Fruit fly (Drosophila melanogaster) whole organism, embryonic: ENCODE results near the gene CG5938.

Experiments
- Abd-B ChIP-seq: fragments of 200-800 bp; sonication (Bioruptor generic); optimal IDR thresholded peaks from 2 replicates; lab custom pipeline; 2018; ENCODE audit warnings: missing biosample characterization, mild to moderate bottlenecking, missing genetic modification characterization, moderate library complexity
- CG10209 ChIP-seq: fragments of 200-800 bp; sonication (Bioruptor generic); optimal IDR thresholded peaks from 3 replicates; lab custom pipeline; 2017; ENCODE audit warnings: missing biosample characterization, mild to moderate bottlenecking, missing genetic modification characterization, missing genetic modification reagents
- CG10366 ChIP-seq: fragments of 200-800 bp; sonication (Bioruptor generic); IDR thresholded peaks from 2 replicates; pipeline ENCODE4 v1.3.6; 2022; ENCODE audit warnings: missing biosample characterization, missing genetic modification characterization
- CG12071 ChIP-seq: fragments of 200-800 bp; sonication (Bioruptor generic); optimal IDR thresholded peaks from 3 replicates; lab custom pipeline; 2018; ENCODE audit warnings: missing biosample characterization, mild to moderate bottlenecking, missing genetic modification characterization
- CG12744 ChIP-seq: fragments of 200-800 bp; sonication (Bioruptor generic); optimal IDR thresholded peaks from 2 replicates; lab custom pipeline; 2016; ENCODE audit warnings: missing biosample characterization, missing genetic modification characterization
- CG13287 ChIP-seq: fragments of 200-800 bp; sonication (Bioruptor generic); IDR thresholded peaks from 2 replicates; pipeline ENCODE4 v1.3.6; 2022; ENCODE audit warnings: missing biosample characterization, missing genetic modification characterization; ENCODE audit not compliant: partially characterized antibody
- CG14441 ChIP-seq: fragments of 200-800 bp; sonication (Bioruptor generic); IDR thresholded peaks from 2 replicates; pipeline ENCODE4 v1.3.6; 2022; ENCODE audit warnings: missing biosample characterization, missing genetic modification characterization
- CG15696 ChIP-seq: fragments of 200-800 bp; sonication (Bioruptor generic); optimal IDR thresholded peaks from 2 replicates; lab custom pipeline; 2019; ENCODE audit warnings: missing biosample characterization, mild to moderate bottlenecking, missing genetic modification characterization, moderate library complexity
- CG16813 ChIP-seq: fragments of 200-800 bp; sonication (Bioruptor generic); IDR thresholded peaks from 3 replicates; pipeline ENCODE4 v1.3.6; 2022; ENCODE audit warnings: missing biosample characterization, missing genetic modification characterization; ENCODE audit not compliant: partially characterized antibody
- CG1792 ChIP-seq: fragments of 200-800 bp; sonication (Bioruptor generic); optimal IDR thresholded peaks from 2 replicates; lab custom pipeline; 2016; ENCODE audit warnings: missing biosample characterization, missing genetic modification characterization
- CG18011 ChIP-seq: fragments of 200-800 bp; sonication (Bioruptor generic); optimal IDR thresholded peaks from 2 replicates; lab custom pipeline; 2017; ENCODE audit warnings: missing biosample characterization, missing genetic modification characterization, mild to moderate bottlenecking, moderate library complexity, missing genotype
- CG1832 ChIP-seq: fragments of 200-800 bp; sonication (Bioruptor generic); optimal IDR thresholded peaks from 2 replicates; lab custom pipeline; 2017; ENCODE audit warnings: missing biosample characterization, mild to moderate bottlenecking, missing genetic modification characterization, inconsistent platforms
- CG2129 ChIP-seq: fragments of 200-800 bp; sonication (Bioruptor generic); IDR thresholded peaks from 2 replicates; pipeline ENCODE4 v1.3.6; 2022; ENCODE audit warnings: missing biosample characterization, missing genetic modification characterization; ENCODE audit not compliant: partially characterized antibody
- CG33213 ChIP-seq: fragments of 200-800 bp; sonication (Bioruptor generic); optimal IDR thresholded peaks from 3 replicates; lab custom pipeline; 2016; ENCODE audit warnings: missing biosample characterization, missing genetic modification characterization
- CG34376 ChIP-seq: fragments of 200-800 bp; sonication (Bioruptor generic); optimal IDR thresholded peaks from 2 replicates; lab custom pipeline; 2018; ENCODE audit warnings: missing biosample characterization, mild to moderate bottlenecking, missing genetic modification characterization
- CG3847 ChIP-seq: fragments of 200-800 bp; sonication (Bioruptor generic); IDR thresholded peaks from 2 replicates; pipeline ENCODE4 v1.3.6; 2022; ENCODE audit warnings: missing biosample characterization, missing genetic modification characterization
- CG6272 ChIP-seq: fragments of 200-800 bp; sonication (Bioruptor generic); IDR thresholded peaks from 2 replicates; pipeline ENCODE4 v1.3.6; 2022; ENCODE audit warnings: missing biosample characterization, missing genetic modification characterization
- CG6689 ChIP-seq: fragments of 200-800 bp; sonication (Bioruptor generic); IDR thresholded peaks from 2 replicates; pipeline ENCODE4 v1.3.6; 2022; ENCODE audit warnings: missing biosample characterization, missing genetic modification characterization
- CG8089 ChIP-seq: fragments of 200-800 bp; sonication (Bioruptor generic); optimal IDR thresholded peaks from 3 replicates; lab custom pipeline; 2016; ENCODE audit warnings: missing biosample characterization, missing genetic modification characterization
- CG8290 ChIP-seq, 3 experiments: fragments of 200-800 bp; sonication (Bioruptor generic); optimal IDR thresholded peaks; 2 replicates each; lab custom pipeline; 2016 to 2019; ENCODE audit warnings: missing biosample characterization in 3 of 3, missing genetic modification characterization in 3 of 3, mild to moderate bottlenecking in 2 of 3, moderate library complexity in 1 of 3
- Dad ChIP-seq: fragments of 200-800 bp; sonication (Bioruptor generic); optimal IDR thresholded peaks from 3 replicates; lab custom pipeline; 2016; ENCODE audit warnings: missing biosample characterization, missing genetic modification characterization
- Fer3 ChIP-seq: fragments of 200-800 bp; sonication (Bioruptor generic); optimal IDR thresholded peaks from 2 replicates; lab custom pipeline; 2018; ENCODE audit warnings: missing biosample characterization, mild to moderate bottlenecking, missing genetic modification characterization, moderate library complexity
- HLH54F ChIP-seq: fragments of 200-800 bp; sonication (Bioruptor generic); optimal IDR thresholded peaks from 3 replicates; lab custom pipeline; 2016; ENCODE audit warnings: missing biosample characterization, missing genetic modification characterization
- Hr39 ChIP-seq: fragments of >200 bp; optimal IDR thresholded peaks from 2 replicates; lab custom pipeline; 2017
- Hr51 ChIP-seq, 2 experiments: fragments of 200-800 bp; sonication (Bioruptor generic); optimal IDR thresholded peaks; 2 replicates in 1 of 2; 3 replicates in 1 of 2; lab custom pipeline; 2016 to 2018; ENCODE audit warnings: missing biosample characterization in 2 of 2, missing genetic modification characterization in 2 of 2, mild to moderate bottlenecking in 1 of 2, moderate library complexity in 1 of 2
- Myb ChIP-seq: fragments of 200-800 bp; sonication (Bioruptor generic); optimal IDR thresholded peaks from 2 replicates; lab custom pipeline; 2016; ENCODE audit warnings: missing biosample characterization, missing genetic modification characterization
- PHDP ChIP-seq: fragments of 200-800 bp; sonication (Bioruptor generic); optimal IDR thresholded peaks from 3 replicates; lab custom pipeline; 2018; ENCODE audit warnings: missing biosample characterization, mild to moderate bottlenecking, missing genetic modification characterization, moderate library complexity
- Sin3A ChIP-seq: fragments of >200 bp; optimal IDR thresholded peaks from 2 replicates; lab custom pipeline; 2018
- Tbp ChIP-seq: fragments of >200 bp; optimal IDR thresholded peaks from 2 replicates; lab custom pipeline; 2018; ENCODE audit warnings: missing biosample characterization, missing genetic modification characterization
- Usf ChIP-seq: fragments of 200-800 bp; sonication (Bioruptor generic); optimal IDR thresholded peaks from 2 replicates; lab custom pipeline; 2017; ENCODE audit warnings: missing genotype, missing biosample characterization, missing genetic modification characterization
- ac ChIP-seq: fragments of 200-800 bp; sonication (Bioruptor generic); optimal IDR thresholded peaks from 3 replicates; lab custom pipeline; 2017; ENCODE audit warnings: missing biosample characterization, mild to moderate bottlenecking, missing genetic modification characterization
- al ChIP-seq: fragments of 200-800 bp; sonication (Bioruptor generic); IDR thresholded peaks from 2 replicates; pipeline ENCODE4 v1.3.6; 2022; ENCODE audit warnings: missing biosample characterization, missing genetic modification characterization
- ato ChIP-seq: fragments of 200-800 bp; sonication (Bioruptor generic); IDR thresholded peaks from 2 replicates; pipeline ENCODE4 v1.3.6; 2022; ENCODE audit warnings: missing biosample characterization, missing genetic modification characterization; ENCODE audit not compliant: partially characterized antibody
- az2 ChIP-seq: fragments of 200-800 bp; sonication (Bioruptor generic); optimal IDR thresholded peaks from 3 replicates; lab custom pipeline; 2016; ENCODE audit warnings: missing biosample characterization, missing genetic modification characterization
- cad ChIP-seq: fragments of >200 bp; optimal IDR thresholded peaks from 2 replicates; lab custom pipeline; 2017; ENCODE audit warnings: missing biosample characterization, missing genetic modification characterization
- cas ChIP-seq: fragments of 200-800 bp; sonication (Bioruptor generic); IDR thresholded peaks from 2 replicates; pipeline ENCODE4 v1.3.6; 2022; ENCODE audit warnings: missing biosample characterization, missing genetic modification characterization
- disco-r ChIP-seq: fragments of 200-800 bp; sonication (Bioruptor generic); optimal IDR thresholded peaks from 2 replicates; lab custom pipeline; 2016; ENCODE audit warnings: missing biosample characterization, missing genetic modification characterization
- hkb ChIP-seq, 2 experiments: fragments of 200-800 bp in 1 of 2; fragments of >200 bp in 1 of 2; sonication (Bioruptor generic) in 1 of 2; IDR thresholded peaks in 1 of 2; optimal IDR thresholded peaks in 1 of 2; 2 replicates each; pipeline versions ENCODE4 v1.3.6 to Lab custom; 2017 to 2022; ENCODE audit warnings: missing biosample characterization in 1 of 2, missing genetic modification characterization in 1 of 2
- mirr ChIP-seq: fragments of 200-800 bp; sonication (Bioruptor generic); optimal IDR thresholded peaks from 3 replicates; lab custom pipeline; 2018; ENCODE audit warnings: missing biosample characterization, mild to moderate bottlenecking, missing genetic modification characterization
- odd ChIP-seq: fragments of 200-800 bp; sonication (Bioruptor generic); optimal IDR thresholded peaks from 2 replicates; lab custom pipeline; 2017; ENCODE audit warnings: missing biosample characterization, mild to moderate bottlenecking, missing genetic modification characterization
- phol ChIP-seq: fragments of 200-800 bp; sonication (Bioruptor generic); optimal IDR thresholded peaks from 3 replicates; lab custom pipeline; 2018; ENCODE audit warnings: missing biosample characterization, mild to moderate bottlenecking, missing genetic modification characterization, moderate library complexity
- repo ChIP-seq: fragments of 200-800 bp; sonication (Bioruptor generic); optimal IDR thresholded peaks from 2 replicates; lab custom pipeline; 2016; ENCODE audit warnings: missing biosample characterization, missing genetic modification characterization
- sd ChIP-seq: fragments of 200-800 bp; sonication (Bioruptor generic); optimal IDR thresholded peaks from 3 replicates; lab custom pipeline; 2018; ENCODE audit warnings: missing biosample characterization, mild to moderate bottlenecking, missing genetic modification characterization, moderate library complexity
- shn ChIP-seq: fragments of 200-800 bp; sonication (Bioruptor generic); optimal IDR thresholded peaks from 3 replicates; lab custom pipeline; 2016; ENCODE audit warnings: missing biosample characterization, missing genetic modification characterization
- stwl ChIP-seq: fragments of 200-800 bp; sonication (Bioruptor generic); optimal IDR thresholded peaks from 3 replicates; lab custom pipeline; 2018; ENCODE audit warnings: missing biosample characterization, mild to moderate bottlenecking, missing genetic modification characterization, moderate library complexity
- tgo ChIP-seq: fragments of 200-800 bp; sonication (Bioruptor generic); IDR thresholded peaks from 3 replicates; pipeline ENCODE4 v1.3.6; 2022; ENCODE audit warnings: missing biosample characterization, missing genetic modification characterization
- tup ChIP-seq: fragments of 200-800 bp; sonication (Bioruptor generic); optimal IDR thresholded peaks from 2 replicates; lab custom pipeline; 2016; ENCODE audit warnings: missing biosample characterization, mild to moderate bottlenecking, missing genetic modification characterization, moderate library complexity
- twi ChIP-seq: fragments of 200-800 bp; optimal IDR thresholded peaks from 2 replicates; lab custom pipeline; 2019; ENCODE audit warnings: missing biosample characterization, mild to moderate bottlenecking, missing genetic modification characterization, moderate library complexity

CG5938 gene

DNA sequence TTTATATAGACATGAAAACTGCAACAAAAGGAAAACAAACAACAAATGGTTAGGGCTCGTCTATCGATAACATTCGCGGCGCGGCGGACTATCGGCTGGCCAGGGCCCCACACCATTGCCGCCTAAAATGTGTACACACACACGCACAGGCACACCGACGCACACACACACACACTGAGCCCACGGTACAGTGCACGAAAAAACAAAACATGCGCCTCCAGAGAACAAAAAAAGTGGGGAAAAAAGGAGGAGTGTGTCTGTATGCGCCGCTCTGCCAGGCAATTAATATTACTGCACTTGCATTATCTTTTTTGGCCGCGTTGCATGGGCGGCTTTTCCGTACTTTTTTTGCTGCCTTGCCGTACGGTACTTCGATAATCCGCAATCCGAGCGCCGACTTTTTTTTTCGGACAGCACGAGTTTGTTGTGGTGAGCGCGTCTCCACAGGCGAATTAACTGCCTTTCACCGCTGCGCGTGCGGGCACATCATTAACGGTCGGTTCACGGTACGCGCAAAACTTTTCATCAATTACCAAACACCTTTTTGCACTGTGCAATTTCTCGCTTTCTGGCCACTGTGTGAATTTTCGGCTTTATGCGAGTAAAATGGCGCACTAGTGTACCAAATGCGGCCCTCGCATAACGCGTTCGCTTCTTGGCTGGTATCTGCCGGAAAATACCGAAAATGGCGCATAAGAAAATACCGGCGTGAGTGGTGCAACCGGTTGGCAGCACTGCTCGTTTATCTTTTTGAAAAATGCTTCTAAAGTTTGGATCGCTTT lies 11.0 kb upstream of the CG5938 start, which contains the start of gene woc (continued):
- TF ChIP-seq twi (tag; lab: Kevin White, UChicago), result no peak
- TF ChIP-seq CG34376 (GFP tag; lab: Kevin White, UChicago), result no peak
- TF ChIP-seq sd (tag; lab: Kevin White, UChicago), result no peak
- TF ChIP-seq az2 (GFP tag; lab: Kevin White, UChicago), result peak; percentile 27
- peak; percentile 37 for TF ChIP-seq CG18011
- TF ChIP-seq ato, result peak; percentile 90
- TF ChIP-seq CG3847, result peak; percentile 41; the same call in 1 of the 2 replicates
- TF ChIP-seq disco-r (GFP tag; lab: Kevin White, UChicago), result peak; percentile 4
- TF ChIP-seq CG10209 (GFP tag; lab: Kevin White, UChicago), result peak; percentile 35
- TF ChIP-seq CG33213, result peak; percentile 10
- peak; percentile 44 for TF ChIP-seq shn (GFP tag; lab: Kevin White, UChicago)
- TF ChIP-seq repo, result peak; percentile 46
- TF ChIP-seq CG10366 (GFP tag; lab: Robert Waterston, UW), result peak; percentile 20; the same call in 1 of the 2 replicates
- TF ChIP-seq CG1792 (GFP tag; lab: Kevin White, UChicago), result peak; percentile 5
- no peak for TF ChIP-seq al
- TF ChIP-seq CG2129 (GFP tag; lab: Robert Waterston, UW), result peak; percentile 37; the same call in 1 of the 2 replicates
- TF ChIP-seq phol (tag; lab: Kevin White, UChicago), result peak; percentile 97
- TF ChIP-seq Tbp, result no peak
- peak; percentile 24 for TF ChIP-seq hkb (optimal IDR thresholded peaks at IDR 0.05; lab: Kevin White, UChicago)
- peak; percentile 50; the same call in 1 of the 2 replicates for TF ChIP-seq hkb (GFP tag; IDR thresholded peaks at IDR 0.05; lab: Robert Waterston, UW)
- TF ChIP-seq cad (GFP tag; lab: Kevin White, UChicago), result no peak
- TF ChIP-seq cas (GFP tag; lab: Robert Waterston, UW), result 0 out of 2 replicates have a peak, but pooled peaks have one; percentile 14
- no peak for TF ChIP-seq mirr
- TF ChIP-seq Hr39, result no peak
- no peak for TF ChIP-seq Usf (GFP tag; lab: Kevin White, UChicago)
- peak; percentile 71 for TF ChIP-seq CG16813 (GFP tag; lab: Robert Waterston, UW)
- TF ChIP-seq Sin3A (lab: Kevin White, UChicago), result peak; percentile 86
- TF ChIP-seq CG1832 (GFP tag; lab: Kevin White, UChicago), result no peak
- TF ChIP-seq CG15696, result no peak
- no peak for TF ChIP-seq Dad (GFP tag; lab: Kevin White, UChicago)
- TF ChIP-seq ac (GFP tag; lab: Kevin White, UChicago), result no peak
- TF ChIP-seq Fer3 (tag; lab: Kevin White, UChicago), result no peak
- peak; percentile 78 for TF ChIP-seq HLH54F (GFP tag; lab: Kevin White, UChicago)
- no peak for TF ChIP-seq CG8290 (GFP tag; optimal IDR thresholded peaks at IDR 0.05; lab: Kevin White, UChicago)
- TF ChIP-seq CG8290 (tag; optimal IDR thresholded peaks at IDR 0.05; lab: Kevin White, UChicago), result no peak
- TF ChIP-seq CG6689 (GFP tag; lab: Robert Waterston, UW), result peak; percentile 56
- peak; percentile 53 for TF ChIP-seq tgo (GFP tag; lab: Robert Waterston, UW)
- TF ChIP-seq tup (GFP tag; lab: Kevin White, UChicago), result no peak
- TF ChIP-seq odd (GFP tag; lab: Kevin White, UChicago), result no peak
- 0 out of 2 replicates have a peak, but pooled peaks have one; percentile 38 for TF ChIP-seq CG6272 (GFP tag; lab: Robert Waterston, UW)
- peak; percentile 90 for TF ChIP-seq stwl (tag; lab: Kevin White, UChicago)
- TF ChIP-seq Myb (GFP tag; lab: Kevin White, UChicago), result peak; percentile 73
- TF ChIP-seq PHDP (tag; lab: Kevin White, UChicago), result no peak
- TF ChIP-seq CG13287 (GFP tag; lab: Robert Waterston, UW), result peak; percentile 87
- no peak for TF ChIP-seq CG12744
- peak in 1 of 2 experiments; percentile 39 for TF ChIP-seq Hr51 (GFP tag; optimal IDR thresholded peaks at IDR 0.05; lab: Kevin White, UChicago)
- no peak for TF ChIP-seq CG12071 (GFP tag; lab: Kevin White, UChicago)
- TF ChIP-seq CG14441 (GFP tag; lab: Robert Waterston, UW), result 0 out of 2 replicates have a peak, but pooled peaks have one; percentile 15
- TF ChIP-seq CG8089 (GFP tag; lab: Kevin White, UChicago), result no peak
- TF ChIP-seq Abd-B, result no peak
